Worm (Caenorhabditis elegans): ENCODE measurements around the gene W02D7.4.

DNA sequence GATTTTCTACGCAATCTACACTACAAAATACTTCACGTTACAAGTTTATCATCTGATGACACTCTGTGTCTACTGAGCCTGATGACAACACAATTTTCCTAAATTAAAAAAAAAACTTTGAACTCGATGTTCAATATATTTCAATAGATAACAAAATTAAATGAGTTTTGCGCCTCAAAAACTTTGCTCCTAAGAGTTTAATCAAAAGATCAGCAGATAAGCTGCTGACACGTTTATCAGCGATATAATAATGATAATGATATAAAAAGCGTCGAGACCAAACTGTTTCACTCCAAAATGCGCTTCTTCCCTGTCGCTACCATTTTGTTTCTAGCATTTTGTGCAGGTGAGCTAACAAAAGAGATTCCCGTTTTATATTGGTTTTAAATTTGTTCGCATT, 10.3 kb upstream of the W02D7.4 start, which contains the start of gene clec-218:
- TF ChIP-seq unc-62 (GFP tag; optimal IDR thresholded peaks at IDR 0.05) (no peak), unc-39 (tag; optimal IDR thresholded peaks at IDR 0.05) (no peak), pha-4 (tag; optimal IDR thresholded peaks at IDR 0.05) (no peak), snpc-4 (tag; optimal IDR thresholded peaks at IDR 0.05) (no peak)
